Fruit fly (Drosophila melanogaster) whole organism, embryonic: ENCODE results near the gene prd1.

Experiments used
- Aef1 ChIP-seq: fragments of 200-800 bp; sonication (Bioruptor generic); IDR thresholded peaks from 3 replicates; pipeline ENCODE4 v1.3.6; 2022; ENCODE audit warnings: missing biosample characterization, missing genetic modification characterization
- CG10209 ChIP-seq: fragments of 200-800 bp; sonication (Bioruptor generic); optimal IDR thresholded peaks from 3 replicates; lab custom pipeline; 2017; ENCODE audit warnings: missing biosample characterization, mild to moderate bottlenecking, missing genetic modification characterization, missing genetic modification reagents
- CG10462 ChIP-seq: fragments of 200-800 bp; sonication (Bioruptor generic); optimal IDR thresholded peaks from 2 replicates; lab custom pipeline; 2016; ENCODE audit warnings: missing biosample characterization, missing genetic modification characterization
- CG11398 ChIP-seq: fragments of 200-800 bp; sonication (Bioruptor generic); optimal IDR thresholded peaks from 2 replicates; lab custom pipeline; 2016; ENCODE audit warnings: missing biosample characterization, missing genetic modification characterization
- CG11504 ChIP-seq: fragments of 200-800 bp; sonication (Bioruptor generic); optimal IDR thresholded peaks from 3 replicates; lab custom pipeline; 2019; ENCODE audit warnings: missing biosample characterization, mild to moderate bottlenecking, missing genetic modification characterization, moderate library complexity
- CG11723 ChIP-seq: fragments of 200-800 bp; sonication (Bioruptor generic); optimal IDR thresholded peaks from 2 replicates; lab custom pipeline; 2017; ENCODE audit warnings: missing biosample characterization, mild to moderate bottlenecking, missing genetic modification characterization
- CG13296 ChIP-seq: fragments of 200-800 bp; sonication (Bioruptor generic); optimal IDR thresholded peaks from 3 replicates; lab custom pipeline; 2018; ENCODE audit warnings: missing biosample characterization, mild to moderate bottlenecking, missing genetic modification characterization
- CG13624 ChIP-seq: fragments of 200-800 bp; sonication (Bioruptor generic); optimal IDR thresholded peaks from 2 replicates; lab custom pipeline; 2016; ENCODE audit warnings: missing biosample characterization, missing genetic modification characterization
- CG14014 ChIP-seq: fragments of 200-800 bp; sonication (Bioruptor generic); IDR thresholded peaks from 2 replicates; pipeline ENCODE4 v1.3.6; 2022; ENCODE audit warnings: missing biosample characterization, missing genetic modification characterization
- CG15479 ChIP-seq: fragments of 200-800 bp; sonication (Bioruptor generic); optimal IDR thresholded peaks from 3 replicates; lab custom pipeline; 2019; ENCODE audit warnings: missing biosample characterization, mild to moderate bottlenecking, missing genetic modification characterization, moderate library complexity
- CG17385 ChIP-seq: fragments of 200-800 bp; sonication (Bioruptor generic); optimal IDR thresholded peaks from 3 replicates; lab custom pipeline; 2018; ENCODE audit warnings: missing biosample characterization, mild to moderate bottlenecking, missing genetic modification characterization
- CG17612 ChIP-seq: fragments of 200-800 bp; sonication (Bioruptor generic); IDR thresholded peaks from 2 replicates; pipeline ENCODE4 v1.3.6; 2022; ENCODE audit warnings: missing biosample characterization, missing genetic modification characterization
- CG30020 ChIP-seq: fragments of 200-800 bp; optimal IDR thresholded peaks from 2 replicates; lab custom pipeline; 2019; ENCODE audit warnings: missing biosample characterization, mild to moderate bottlenecking, missing genetic modification characterization, moderate library complexity
- CG3163 ChIP-seq: fragments of 200-800 bp; sonication (Bioruptor generic); optimal IDR thresholded peaks from 3 replicates; lab custom pipeline; 2016; ENCODE audit warnings: missing biosample characterization, missing genetic modification characterization
- CG42726 ChIP-seq: fragments of 200-800 bp; sonication (Bioruptor generic); IDR thresholded peaks from 2 replicates; pipeline ENCODE4 v1.3.6; 2022; ENCODE audit warnings: missing biosample characterization, missing genetic modification characterization; ENCODE audit not compliant: partially characterized antibody
- CG5180 ChIP-seq: fragments of 200-800 bp; sonication (Bioruptor generic); optimal IDR thresholded peaks from 3 replicates; lab custom pipeline; 2017; ENCODE audit warnings: missing biosample characterization, missing genetic modification characterization, mild to moderate bottlenecking, moderate library complexity, missing genetic modification reagents
- CG6791 ChIP-seq: fragments of 200-800 bp; sonication (Bioruptor generic); IDR thresholded peaks from 3 replicates; pipeline ENCODE4 v1.3.6; 2022; ENCODE audit warnings: missing biosample characterization, missing genetic modification characterization; ENCODE audit not compliant: partially characterized antibody
- CG8089 ChIP-seq: fragments of 200-800 bp; sonication (Bioruptor generic); optimal IDR thresholded peaks from 3 replicates; lab custom pipeline; 2016; ENCODE audit warnings: missing biosample characterization, missing genetic modification characterization
- CTCF ChIP-seq: fragments of 200-800 bp; sonication (Bioruptor generic); optimal IDR thresholded peaks from 2 replicates; lab custom pipeline; 2017; ENCODE audit warnings: missing biosample characterization, mild to moderate bottlenecking, missing genetic modification characterization, moderate library complexity
- CrebB ChIP-seq: fragments of 200-800 bp; sonication (Bioruptor generic); optimal IDR thresholded peaks from 3 replicates; lab custom pipeline; 2018; ENCODE audit warnings: missing biosample characterization, mild to moderate bottlenecking, missing genetic modification characterization
- D19A ChIP-seq: fragments of 200-800 bp; optimal IDR thresholded peaks from 3 replicates; lab custom pipeline; 2019; ENCODE audit warnings: missing biosample characterization, mild to moderate bottlenecking, missing genetic modification characterization, moderate library complexity
- Dfd ChIP-seq, 2 experiments: fragments of >200 bp; optimal IDR thresholded peaks; 2 replicates each; lab custom pipeline; 2017; ENCODE audit warnings: missing biosample characterization in 2 of 2, missing genetic modification characterization in 2 of 2
- Doc3 ChIP-seq: fragments of 200-800 bp; sonication (Bioruptor generic); IDR thresholded peaks from 3 replicates; pipeline ENCODE4 v1.3.6; 2022; ENCODE audit warnings: missing biosample characterization, missing genetic modification characterization; ENCODE audit not compliant: partially characterized antibody
- Ets65A ChIP-seq: fragments of 200-800 bp; sonication (Bioruptor generic); peaks from one replicate; lab custom pipeline; 2016; ENCODE audit warnings: missing biosample characterization, missing genetic modification characterization
- HmgD ChIP-seq: fragments of 200-800 bp; sonication (Bioruptor generic); optimal IDR thresholded peaks from 3 replicates; lab custom pipeline; 2016; ENCODE audit warnings: missing biosample characterization, missing genetic modification characterization
- Lim3 ChIP-seq: fragments of 200-800 bp; sonication (Bioruptor generic); IDR thresholded peaks from 2 replicates; pipeline ENCODE4 v1.3.6; 2022; ENCODE audit warnings: missing biosample characterization, missing genetic modification characterization
- Max ChIP-seq: fragments of 200-800 bp; sonication (Bioruptor generic); optimal IDR thresholded peaks from 2 replicates; lab custom pipeline; 2016; ENCODE audit warnings: missing biosample characterization, mild to moderate bottlenecking, missing genetic modification characterization
- Med ChIP-seq: fragments of 200-800 bp; sonication (Bioruptor generic); peaks from one replicate; lab custom pipeline; 2016; ENCODE audit warnings: missing biosample characterization, missing genetic modification characterization, mild to moderate bottlenecking, inconsistent platforms, moderate library complexity
- Myb ChIP-seq: fragments of 200-800 bp; sonication (Bioruptor generic); optimal IDR thresholded peaks from 2 replicates; lab custom pipeline; 2016; ENCODE audit warnings: missing biosample characterization, missing genetic modification characterization
- Nf-YA ChIP-seq: fragments of 200-800 bp; sonication (Bioruptor generic); IDR thresholded peaks from 2 replicates; pipeline ENCODE4 v1.3.6; 2022; ENCODE audit warnings: missing biosample characterization, missing genetic modification characterization
- Nf-YC ChIP-seq: fragments of 200-800 bp; optimal IDR thresholded peaks from 3 replicates; lab custom pipeline; 2019; ENCODE audit warnings: missing biosample characterization, mild to moderate bottlenecking, missing genetic modification characterization, moderate library complexity
- Optix ChIP-seq: fragments of 200-800 bp; sonication (Bioruptor generic); IDR thresholded peaks from 3 replicates; pipeline ENCODE4 v1.3.6; 2022; ENCODE audit warnings: missing biosample characterization, missing genetic modification characterization
- Pdp1 ChIP-seq, 2 experiments: fragments of 200-800 bp; sonication (Bioruptor generic); optimal IDR thresholded peaks; 3 replicates each; lab custom pipeline; 2016; ENCODE audit warnings: missing biosample characterization in 2 of 2, missing genetic modification characterization in 2 of 2, mild to moderate bottlenecking in 1 of 2, moderate library complexity in 1 of 2
- Ravus ChIP-seq: fragments of 200-800 bp; sonication (Bioruptor generic); IDR thresholded peaks from 2 replicates; pipeline ENCODE4 v1.3.6; 2022; ENCODE audit warnings: missing biosample characterization, missing genetic modification characterization
- Rx ChIP-seq: fragments of 200-800 bp; sonication (Bioruptor generic); IDR thresholded peaks from 2 replicates; pipeline ENCODE4 v1.3.6; 2022; ENCODE audit warnings: missing biosample characterization, missing genetic modification characterization
- aop ChIP-seq: fragments of 200-800 bp; sonication (Bioruptor generic); IDR thresholded peaks from 2 replicates; pipeline ENCODE4 v1.3.6; 2022; ENCODE audit warnings: missing biosample characterization, missing genetic modification characterization
- ara ChIP-seq: fragments of 200-800 bp; sonication (Bioruptor generic); IDR thresholded peaks from 2 replicates; pipeline ENCODE4 v1.3.6; 2022; ENCODE audit warnings: missing biosample characterization, missing genetic modification characterization
- cato ChIP-seq: fragments of 200-800 bp; sonication (Bioruptor generic); optimal IDR thresholded peaks from 2 replicates; lab custom pipeline; 2016; ENCODE audit warnings: missing biosample characterization, missing genetic modification characterization, borderline replicate concordance
- cg ChIP-seq: fragments of 200-800 bp; sonication (Bioruptor generic); optimal IDR thresholded peaks from 3 replicates; lab custom pipeline; 2019; ENCODE audit warnings: missing biosample characterization, mild to moderate bottlenecking, missing genetic modification characterization, moderate library complexity
- chif ChIP-seq, 2 experiments: fragments of 200-800 bp; sonication (Bioruptor generic); optimal IDR thresholded peaks; 3 replicates each; lab custom pipeline; 2016; ENCODE audit warnings: missing biosample characterization in 2 of 2, missing genetic modification characterization in 2 of 2
- dimm ChIP-seq: fragments of 200-800 bp; sonication (Bioruptor generic); IDR thresholded peaks from 2 replicates; pipeline ENCODE4 v1.3.6; 2022; ENCODE audit warnings: missing biosample characterization, missing genetic modification characterization
- fd102C ChIP-seq: fragments of 200-800 bp; sonication (Bioruptor generic); optimal IDR thresholded peaks from 2 replicates; lab custom pipeline; 2018; ENCODE audit warnings: missing biosample characterization, mild to moderate bottlenecking, missing genetic modification characterization, moderate library complexity
- gro ChIP-seq: fragments of 200-800 bp; sonication (Bioruptor generic); optimal IDR thresholded peaks from 2 replicates; lab custom pipeline; 2016; ENCODE audit warnings: missing biosample characterization, missing genetic modification characterization
- nerfin-2 ChIP-seq: fragments of 200-800 bp; sonication (Bioruptor generic); IDR thresholded peaks from 2 replicates; pipeline ENCODE4 v1.3.6; 2022; ENCODE audit warnings: missing biosample characterization, missing genetic modification characterization; ENCODE audit not compliant: partially characterized antibody
- org-1 ChIP-seq: fragments of 200-800 bp; sonication (Bioruptor generic); optimal IDR thresholded peaks from 2 replicates; lab custom pipeline; 2017; ENCODE audit warnings: missing biosample characterization, missing genetic modification characterization
- rib ChIP-seq: fragments of 200-800 bp; sonication (Bioruptor generic); IDR thresholded peaks from 2 replicates; pipeline ENCODE4 v1.3.6; 2022; ENCODE audit warnings: missing biosample characterization, missing genetic modification characterization
- tll ChIP-seq, 2 experiments: fragments of 200-800 bp in 1 of 2; fragments of >200 bp in 1 of 2; sonication (Bioruptor generic) in 1 of 2; optimal IDR thresholded peaks; 2 replicates each; lab custom pipeline; 2017 to 2019; ENCODE audit warnings: missing biosample characterization in 2 of 2, missing genetic modification characterization in 2 of 2, mild to moderate bottlenecking in 1 of 2, moderate library complexity in 1 of 2
- tna ChIP-seq: fragments of 200-800 bp; sonication (Bioruptor generic); IDR thresholded peaks from 2 replicates; pipeline ENCODE4 v1.3.6; 2022; ENCODE audit warnings: missing biosample characterization, missing genetic modification characterization; ENCODE audit not compliant: partially characterized antibody
- vfl ChIP-seq: fragments of 200-800 bp; sonication (Bioruptor generic); optimal IDR thresholded peaks from 2 replicates; lab custom pipeline; 2016; ENCODE audit warnings: missing biosample characterization, missing genetic modification characterization
- zen2 ChIP-seq: fragments of 200-800 bp; sonication (Bioruptor generic); IDR thresholded peaks from 3 replicates; pipeline ENCODE4 v1.3.6; 2022; ENCODE audit warnings: missing biosample characterization, missing genetic modification characterization; ENCODE audit not compliant: partially characterized antibody
- zfh2 ChIP-seq: fragments of 200-800 bp; sonication (Bioruptor generic); optimal IDR thresholded peaks from 2 replicates; lab custom pipeline; 2016; ENCODE audit warnings: missing biosample characterization, missing genetic modification characterization

The prd1 gene

dm6 chr3R:11759185-11759731 lies 27.6 kb downstream of the prd1 start:
- TF ChIP-seq aop (GFP tag; lab: Robert Waterston, UW): no peak
- no peak for TF ChIP-seq chif (GFP tag; optimal IDR thresholded peaks at IDR 0.05; lab: Kevin White, UChicago)
- TF ChIP-seq tna: no peak
- TF ChIP-seq CG11398 (GFP tag; lab: Kevin White, UChicago): no peak
- TF ChIP-seq CG13624 (GFP tag; lab: Kevin White, UChicago): peak; percentile 81
- TF ChIP-seq Lim3 (GFP tag; lab: Robert Waterston, UW): no peak
- TF ChIP-seq cg (GFP tag; lab: Kevin White, UChicago): peak; percentile 90
- TF ChIP-seq CrebB (tag; lab: Kevin White, UChicago): no peak
- TF ChIP-seq CG10462 (GFP tag; lab: Kevin White, UChicago): no peak
- TF ChIP-seq vfl (GFP tag; lab: Kevin White, UChicago): no peak
- no peak for TF ChIP-seq CG10209
- no peak for TF ChIP-seq HmgD
- TF ChIP-seq CG5180 (GFP tag; lab: Kevin White, UChicago): no peak
- no peak for TF ChIP-seq CTCF
- no peak for TF ChIP-seq Nf-YA (GFP tag; lab: Robert Waterston, UW)
- TF ChIP-seq zfh2 (GFP tag; lab: Kevin White, UChicago): no peak
- TF ChIP-seq CG15479: peak; percentile 60
- TF ChIP-seq org-1: no peak
- TF ChIP-seq Nf-YC (tag; lab: Kevin White, UChicago): peak; percentile 0
- no peak for TF ChIP-seq CG13296 (GFP tag; lab: Kevin White, UChicago)
- TF ChIP-seq rib (GFP tag; lab: Robert Waterston, UW): no peak
- TF ChIP-seq Myb: no peak
- TF ChIP-seq CG14014 (GFP tag; lab: Robert Waterston, UW): no peak
- no peak for TF ChIP-seq CG30020 (tag; lab: Kevin White, UChicago)
- peak; percentile 3 for TF ChIP-seq Max (GFP tag; lab: Kevin White, UChicago)
- peak in 1 of 2 experiments; percentile 60 for TF ChIP-seq Pdp1 (GFP tag; optimal IDR thresholded peaks at IDR 0.05; lab: Kevin White, UChicago)
- no peak for TF ChIP-seq nerfin-2 (GFP tag; lab: Robert Waterston, UW)
- no peak for TF ChIP-seq Ravus (GFP tag; lab: Robert Waterston, UW)
- TF ChIP-seq CG42726: no peak
- TF ChIP-seq fd102C (GFP tag; lab: Kevin White, UChicago): no peak
- no peak for TF ChIP-seq ara
- no peak for TF ChIP-seq CG11723 (GFP tag; lab: Kevin White, UChicago)
- no peak for TF ChIP-seq CG6791
- peak in 1 of 2 experiments; percentile 7 for TF ChIP-seq tll (GFP tag; optimal IDR thresholded peaks at IDR 0.05; lab: Kevin White, UChicago)
- no peak for TF ChIP-seq D19A (tag; lab: Kevin White, UChicago)
- no peak for TF ChIP-seq dimm (GFP tag; lab: Robert Waterston, UW)
- TF ChIP-seq Optix (GFP tag; lab: Robert Waterston, UW): no peak
- no peak for TF ChIP-seq CG17612 (GFP tag; lab: Robert Waterston, UW)
- no peak for TF ChIP-seq Rx (GFP tag; lab: Robert Waterston, UW)
- TF ChIP-seq CG8089: no peak
- peak; percentile 64 for TF ChIP-seq Med (GFP tag; lab: Kevin White, UChicago)
- TF ChIP-seq CG3163 (GFP tag; lab: Kevin White, UChicago): no peak
- no peak for TF ChIP-seq Ets65A (GFP tag; lab: Kevin White, UChicago)
- no peak for TF ChIP-seq cato (GFP tag; lab: Kevin White, UChicago)
- no peak for TF ChIP-seq Dfd (GFP tag; optimal IDR thresholded peaks at IDR 0.05; lab: Kevin White, UChicago)
- TF ChIP-seq CG17385 (GFP tag; lab: Kevin White, UChicago): peak; percentile 43
- TF ChIP-seq gro (GFP tag; lab: Kevin White, UChicago): no peak
- TF ChIP-seq Aef1 (GFP tag; lab: Robert Waterston, UW): no peak
- TF ChIP-seq Doc3 (GFP tag; lab: Robert Waterston, UW): no peak
- TF ChIP-seq CG11504: peak; percentile 9
- no peak for TF ChIP-seq zen2 (GFP tag; lab: Robert Waterston, UW)
